Worm (Caenorhabditis elegans) whole organism, L4 larva: ENCODE measurements around the gene Y62H9A.10.

Source experiments
- F37D6.2 ChIP-seq: sonication (generic microtip); optimal IDR thresholded peaks from 2 replicates; lab custom pipeline; 2016; ENCODE audit warnings: mild to moderate bottlenecking, missing genetic modification characterization, missing compliant biosample characterization
- aly-2 ChIP-seq: sonication (generic microtip); optimal IDR thresholded peaks from 2 replicates; lab custom pipeline; 2018; ENCODE audit warnings: missing biosample characterization, missing genetic modification characterization
- dpl-1 ChIP-seq: fragments of 150-350 bp; optimal IDR thresholded peaks from 2 replicates; lab custom pipeline; 2014; ENCODE audit warnings: missing biosample characterization, missing genetic modification reagents, missing genetic modification characterization
- duxl-1 ChIP-seq: sonication (generic microtip); optimal IDR thresholded peaks from 2 replicates; lab custom pipeline; 2016; ENCODE audit warnings: mild to moderate bottlenecking, missing genetic modification characterization, moderate library complexity, missing compliant biosample characterization; ENCODE audit not compliant: poor library complexity
- dve-1 ChIP-seq: sonication (generic microtip); optimal IDR thresholded peaks from 2 replicates; lab custom pipeline; 2017; ENCODE audit warnings: antibody characterized with exemption, mild to moderate bottlenecking, missing genetic modification characterization, missing compliant biosample characterization; ENCODE audit not compliant: insufficient read depth
- nhr-11 ChIP-seq: fragments of 150-350 bp; optimal IDR thresholded peaks from 2 replicates; lab custom pipeline; 2014; ENCODE audit warnings: missing biosample characterization, missing genetic modification characterization
- nhr-237 ChIP-seq: sonication (generic microtip); optimal IDR thresholded peaks from 2 replicates; lab custom pipeline; 2017; ENCODE audit warnings: missing biosample characterization, missing genetic modification characterization
- nhr-76 ChIP-seq: fragments of 150-350 bp; optimal IDR thresholded peaks from 2 replicates; lab custom pipeline; 2014; ENCODE audit warnings: missing biosample characterization, missing genetic modification characterization

- no peak for TF ChIP-seq dve-1 (tag; lab: Kevin White, UChicago)
- TF ChIP-seq dpl-1 (GFP tag; lab: Kevin White, UChicago): no peak
- TF ChIP-seq nhr-76 (tag; lab: Kevin White, UChicago): no peak
- no peak for TF ChIP-seq nhr-11 (tag; lab: Kevin White, UChicago)
- no peak for TF ChIP-seq nhr-237 (tag; lab: Kevin White, UChicago)
- no peak for TF ChIP-seq F37D6.2 (tag; lab: Kevin White, UChicago)
- TF ChIP-seq duxl-1: no peak
- no peak for TF ChIP-seq aly-2 (tag; lab: Kevin White, UChicago)
Observed at ce11 chrX:11917994-11918393, 15.4 kb upstream of the Y62H9A.10 start, which contains the start of gene Y62H9A.16.
